Worm (Caenorhabditis elegans) whole organism, L4 larva: ENCODE results near the gene fkh-4.

Experiments used
- D1046.2 ChIP-seq: fragments of 200-800 bp; sonication (Bioruptor generic); IDR thresholded peaks from 2 replicates; pipeline ENCODE4 v1.3.6; 2022; ENCODE audit warnings: missing genetic modification characterization, missing compliant biosample characterization
- T20F7.1 ChIP-seq: fragments of 200-800 bp; sonication (Bioruptor generic); optimal IDR thresholded peaks from 2 replicates; lab custom pipeline; 2018; ENCODE audit warnings: mild to moderate bottlenecking, missing genetic modification characterization, missing compliant biosample characterization
- T26A8.4 ChIP-seq: fragments of 200-800 bp; sonication (Bioruptor generic); IDR thresholded peaks from 2 replicates; pipeline ENCODE4 v1.3.6; 2022; ENCODE audit warnings: missing genetic modification characterization, missing compliant biosample characterization
- Y105C5A.15 ChIP-seq: fragments of 200-800 bp; sonication (Bioruptor generic); IDR thresholded peaks from 2 replicates; pipeline ENCODE4 v1.3.6; 2022; ENCODE audit warnings: missing genetic modification characterization, missing compliant biosample characterization
- Y48G9A.11 ChIP-seq: fragments of 200-800 bp; sonication (Bioruptor generic); IDR thresholded peaks from 2 replicates; pipeline ENCODE4 v1.3.6; 2022; ENCODE audit warnings: missing genetic modification reagents, missing genetic modification characterization, missing compliant biosample characterization
- ZK546.5 ChIP-seq, 2 experiments: sonication (generic microtip); optimal IDR thresholded peaks; 2 replicates each; lab custom pipeline; 2017; ENCODE audit warnings: missing biosample characterization in 2 of 2, missing genetic modification characterization in 2 of 2
- aha-1 ChIP-seq: fragments of 150-350 bp; peaks from one replicate; lab custom pipeline; 2014; ENCODE audit warnings: missing biosample characterization, missing genetic modification characterization
- ama-1 ChIP-seq: fragments of 150-350 bp; optimal IDR thresholded peaks from 2 replicates; lab custom pipeline; 2014; ENCODE audit warnings: inconsistent platforms, mixed read lengths
- attf-4 ChIP-seq: sonication (generic microtip); optimal IDR thresholded peaks from 3 replicates; lab custom pipeline; 2017; ENCODE audit warnings: missing biosample characterization, missing genetic modification characterization
- ceh-20 ChIP-seq: fragments of 200-800 bp; sonication (Bioruptor generic); IDR thresholded peaks from 2 replicates; pipeline ENCODE4 v1.3.6; 2022; ENCODE audit warnings: missing genetic modification reagents, missing genetic modification characterization, missing compliant biosample characterization
- ceh-44 ChIP-seq: fragments of 200-800 bp; sonication (Bioruptor generic); IDR thresholded peaks from 2 replicates; pipeline ENCODE4 v1.3.6; 2022; ENCODE audit warnings: missing genetic modification reagents, missing genetic modification characterization, missing compliant biosample characterization
- ceh-62 ChIP-seq: sonication (generic microtip); optimal IDR thresholded peaks from 2 replicates; lab custom pipeline; 2017; ENCODE audit warnings: missing biosample characterization, missing genetic modification characterization
- cey-2 ChIP-seq: sonication (generic microtip); optimal IDR thresholded peaks from 3 replicates; lab custom pipeline; 2017; ENCODE audit warnings: missing genetic modification characterization, mild to moderate bottlenecking, missing compliant biosample characterization, antibody characterized with exemption, borderline replicate concordance; ENCODE audit not compliant: insufficient read depth
- ctbp-1 ChIP-seq: fragments of 200-800 bp; sonication (Bioruptor generic); IDR thresholded peaks from 2 replicates; pipeline ENCODE4 v1.3.6; 2022; ENCODE audit warnings: missing genetic modification reagents, missing genetic modification characterization, missing compliant biosample characterization
- daf-16 ChIP-seq, 3 experiments: sonication (generic microtip); optimal IDR thresholded peaks; 2 replicates each; lab custom pipeline; 2016 to 2017; ENCODE audit warnings: missing genetic modification characterization in 3 of 3, missing genetic modification reagents in 3 of 3, mild to moderate bottlenecking in 2 of 3, missing compliant biosample characterization in 2 of 3, missing biosample characterization in 1 of 3, moderate library complexity in 1 of 3
- daf-19 ChIP-seq: fragments of 200-800 bp; sonication (Bioruptor generic); conservative IDR thresholded peaks from 2 replicates; pipeline ENCODE4 v1.3.6; 2022; ENCODE audit warnings: missing genetic modification characterization, missing compliant biosample characterization
- daf-8 ChIP-seq: fragments of 200-800 bp; sonication (Bioruptor generic); IDR thresholded peaks from 2 replicates; pipeline ENCODE4 v1.3.6; 2022; ENCODE audit warnings: missing genetic modification characterization, missing compliant biosample characterization
- dmd-6 ChIP-seq: fragments of 200-800 bp; sonication (Bioruptor generic); IDR thresholded peaks from 2 replicates; pipeline ENCODE4 v1.3.6; 2022; ENCODE audit warnings: missing genetic modification reagents, missing genetic modification characterization, missing compliant biosample characterization
- duxl-1 ChIP-seq: sonication (generic microtip); optimal IDR thresholded peaks from 2 replicates; lab custom pipeline; 2016; ENCODE audit warnings: mild to moderate bottlenecking, missing genetic modification characterization, moderate library complexity, missing compliant biosample characterization; ENCODE audit not compliant: poor library complexity
- dve-1 ChIP-seq: sonication (generic microtip); optimal IDR thresholded peaks from 2 replicates; lab custom pipeline; 2017; ENCODE audit warnings: antibody characterized with exemption, mild to moderate bottlenecking, missing genetic modification characterization, missing compliant biosample characterization; ENCODE audit not compliant: insufficient read depth
- gei-8 ChIP-seq: fragments of 200-800 bp; sonication (Bioruptor generic); optimal IDR thresholded peaks from 2 replicates; lab custom pipeline; 2018; ENCODE audit warnings: mild to moderate bottlenecking, missing genetic modification characterization, missing compliant biosample characterization
- hlh-30 ChIP-seq: sonication (generic microtip); optimal IDR thresholded peaks from 2 replicates; lab custom pipeline; 2017; ENCODE audit warnings: antibody characterized with exemption, mild to moderate bottlenecking, missing genetic modification characterization, missing compliant biosample characterization; ENCODE audit not compliant: insufficient read depth
- hmg-1.1 ChIP-seq: fragments of 200-800 bp; sonication (Bioruptor generic); IDR thresholded peaks from 2 replicates; pipeline ENCODE4 v1.3.6; 2022; ENCODE audit warnings: missing genetic modification reagents, missing genetic modification characterization, missing compliant biosample characterization
- jun-1 ChIP-seq: fragments of 150-350 bp; optimal IDR thresholded peaks from 2 replicates; lab custom pipeline; 2014; ENCODE audit warnings: missing biosample characterization, missing genetic modification reagents, missing genetic modification characterization
- lin-38 ChIP-seq: fragments of 200-800 bp; sonication (Bioruptor generic); IDR thresholded peaks from 2 replicates; pipeline ENCODE4 v1.3.6; 2022; ENCODE audit warnings: missing genetic modification reagents, missing genetic modification characterization, missing compliant biosample characterization
- lin-39 ChIP-seq: fragments of 150-350 bp; optimal IDR thresholded peaks from 2 replicates; lab custom pipeline; 2014; ENCODE audit warnings: missing biosample characterization, missing genetic modification reagents, missing genetic modification characterization
- madf-5 ChIP-seq, 2 experiments: fragments of 200-800 bp; sonication (Bioruptor generic); IDR thresholded peaks; 2 replicates each; pipeline ENCODE4 v1.3.6; 2022; ENCODE audit warnings: missing compliant biosample characterization in 2 of 2, missing genetic modification characterization in 2 of 2
- mdl-1 ChIP-seq, 2 experiments: fragments of 150-350 bp in 1 of 2; sonication (generic microtip) in 1 of 2; optimal IDR thresholded peaks; 2 replicates each; lab custom pipeline; 2014 to 2017; ENCODE audit warnings: missing biosample characterization in 2 of 2, missing genetic modification characterization in 2 of 2
- mdt-29 ChIP-seq: fragments of 200-800 bp; sonication (Bioruptor generic); IDR thresholded peaks from 2 replicates; pipeline ENCODE4 v1.3.6; 2022; ENCODE audit warnings: missing genetic modification reagents, missing genetic modification characterization, missing compliant biosample characterization
- mes-2 ChIP-seq: sonication (generic microtip); optimal IDR thresholded peaks from 2 replicates; lab custom pipeline; 2016; ENCODE audit warnings: missing genotype, mild to moderate bottlenecking, missing genetic modification characterization, missing compliant biosample characterization; ENCODE audit not compliant: poor library complexity, severe bottlenecking
- nhr-11 ChIP-seq: fragments of 150-350 bp; optimal IDR thresholded peaks from 2 replicates; lab custom pipeline; 2014; ENCODE audit warnings: missing biosample characterization, missing genetic modification characterization
- nhr-237 ChIP-seq: sonication (generic microtip); optimal IDR thresholded peaks from 2 replicates; lab custom pipeline; 2017; ENCODE audit warnings: missing biosample characterization, missing genetic modification characterization
- nhr-25 ChIP-seq: sonication (generic microtip); optimal IDR thresholded peaks from 2 replicates; lab custom pipeline; 2017; ENCODE audit warnings: missing genetic modification characterization, mild to moderate bottlenecking, missing compliant biosample characterization, antibody characterized with exemption, moderate library complexity, borderline replicate concordance; ENCODE audit not compliant: insufficient read depth
- nhr-28 ChIP-seq: fragments of 150-350 bp; optimal IDR thresholded peaks from 2 replicates; lab custom pipeline; 2014; ENCODE audit warnings: missing biosample characterization, missing genetic modification characterization
- nhr-48 ChIP-seq: sonication (generic microtip); optimal IDR thresholded peaks from 2 replicates; lab custom pipeline; 2016; ENCODE audit warnings: mild to moderate bottlenecking, missing genetic modification characterization, missing compliant biosample characterization
- nhr-6 ChIP-seq: fragments of 150-350 bp; optimal IDR thresholded peaks from 2 replicates; lab custom pipeline; 2014; ENCODE audit warnings: missing biosample characterization, missing genetic modification characterization
- pqm-1 ChIP-seq: sonication (generic microtip); optimal IDR thresholded peaks from 2 replicates; lab custom pipeline; 2017; ENCODE audit warnings: missing biosample characterization, missing genetic modification characterization
- set-16 ChIP-seq: fragments of 200-800 bp; sonication (Bioruptor generic); IDR thresholded peaks from 2 replicates; pipeline ENCODE4 v1.3.6; 2022; ENCODE audit warnings: missing genetic modification reagents, missing genetic modification characterization, missing compliant biosample characterization
- spr-1 ChIP-seq: sonication (generic microtip); optimal IDR thresholded peaks from 2 replicates; lab custom pipeline; 2016; ENCODE audit warnings: mild to moderate bottlenecking, missing genetic modification characterization, missing compliant biosample characterization
- spr-3 ChIP-seq: fragments of 200-800 bp; sonication (Bioruptor generic); optimal IDR thresholded peaks from 2 replicates; lab custom pipeline; 2018; ENCODE audit warnings: mild to moderate bottlenecking, missing genetic modification characterization, missing compliant biosample characterization
- tra-1 ChIP-seq: fragments of 200-800 bp; sonication (Bioruptor generic); IDR thresholded peaks from 2 replicates; pipeline ENCODE4 v1.3.6; 2022; ENCODE audit warnings: missing genetic modification reagents, missing genetic modification characterization, missing compliant biosample characterization
- unc-130 ChIP-seq: sonication (generic microtip); optimal IDR thresholded peaks from 2 replicates; lab custom pipeline; 2016; ENCODE audit warnings: missing genetic modification reagents, missing genetic modification characterization, missing compliant biosample characterization
- zag-1 ChIP-seq: fragments of 150-350 bp; optimal IDR thresholded peaks from 2 replicates; lab custom pipeline; 2014; ENCODE audit warnings: missing biosample characterization, missing genetic modification characterization
- zfp-2 ChIP-seq: sonication (generic microtip); optimal IDR thresholded peaks from 2 replicates; lab custom pipeline; 2016; ENCODE audit warnings: mild to moderate bottlenecking, missing genetic modification characterization, missing compliant biosample characterization
- zfp-3 ChIP-seq: fragments of 200-800 bp; sonication (Bioruptor generic); conservative IDR thresholded peaks from 2 replicates; pipeline ENCODE4 v1.3.6; 2022; ENCODE audit warnings: missing genetic modification reagents, missing genetic modification characterization, missing compliant biosample characterization
- ztf-11 ChIP-seq: fragments of 150-350 bp; optimal IDR thresholded peaks from 2 replicates; lab custom pipeline; 2014; ENCODE audit warnings: missing biosample characterization, missing genetic modification characterization

Gene fkh-4

DNA sequence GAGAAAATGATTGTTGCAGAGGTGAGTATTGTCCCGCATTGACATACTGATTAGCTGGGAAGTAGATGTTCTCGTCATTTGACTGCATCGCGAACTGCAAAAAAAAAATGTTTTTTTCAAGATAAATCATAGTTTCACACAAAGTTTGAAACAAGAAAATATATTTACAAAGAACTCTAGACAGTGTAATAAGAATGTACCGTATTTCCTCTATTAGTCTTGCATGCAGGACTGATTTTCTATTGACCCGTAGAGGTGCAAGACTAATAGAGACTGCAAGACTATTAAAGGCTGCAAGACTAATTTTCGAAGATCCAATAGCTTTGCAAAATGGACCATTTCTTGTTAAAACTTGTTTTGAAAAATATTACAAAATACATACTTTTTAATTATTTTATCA, 5.3 kb downstream of the fkh-4 start, which contains the start of gene fkh-3:
Gene fkh-3 (minus strand): TSS at position 101 of the 400 bp plus-strand sequence.
- TF ChIP-seq aha-1 (peak; percentile 27), zag-1 (tag; lab: Kevin White, UChicago) (no peak)

DNA sequence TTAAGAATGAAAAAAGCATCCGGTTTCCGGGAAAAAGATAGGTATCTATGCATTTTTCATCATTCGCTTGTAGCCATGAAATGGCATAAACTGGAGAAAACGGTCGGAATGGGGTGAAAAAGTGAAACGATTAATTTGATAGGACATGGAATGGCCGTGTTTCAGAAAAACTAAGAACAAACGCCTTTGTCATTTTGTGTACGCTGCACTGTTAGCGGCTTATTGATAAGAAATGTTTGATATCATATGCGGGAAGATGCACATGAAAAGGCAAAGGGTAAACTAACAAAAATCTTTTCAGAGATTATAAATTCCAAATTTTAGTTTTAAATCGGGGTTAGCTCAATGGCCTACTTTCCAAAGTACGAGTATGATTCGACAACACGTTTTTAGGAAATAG, 7.6 kb downstream of the fkh-4 start:
- TF ChIP-seq tra-1 (GFP tag; lab: Robert Waterston, UW) (no peak), D1046.2 (GFP tag; lab: Robert Waterston, UW) (no peak), ztf-11 (tag; lab: Kevin White, UChicago) (no peak), gei-8 (GFP tag; lab: Kevin White, UChicago) (no peak), cey-2 (no peak), Y48G9A.11 (no peak), madf-5 (GFP tag; IDR thresholded peaks at IDR 0.05; lab: Robert Waterston, UW) (no peak), aha-1 (peak; percentile 57), Y105C5A.15 (no peak), daf-16 (GFP tag; optimal IDR thresholded peaks at IDR 0.05; lab: Kevin White, UChicago) (no peak), daf-16 (tag; optimal IDR thresholded peaks at IDR 0.05; lab: Kevin White, UChicago) (peak; percentile 71), pqm-1 (tag; lab: Kevin White, UChicago) (peak; percentile 67), hmg-1.1 (GFP tag; lab: Robert Waterston, UW) (no peak), zfp-3 (no peak), nhr-28 (tag; lab: Kevin White, UChicago) (peak; percentile 63), dmd-6 (GFP tag; lab: Robert Waterston, UW) (peak; percentile 72), nhr-25 (no peak), ceh-20 (GFP tag; lab: Robert Waterston, UW) (no peak)
- TF ChIP-seq, all 104 proteins: peak for 5

DNA sequence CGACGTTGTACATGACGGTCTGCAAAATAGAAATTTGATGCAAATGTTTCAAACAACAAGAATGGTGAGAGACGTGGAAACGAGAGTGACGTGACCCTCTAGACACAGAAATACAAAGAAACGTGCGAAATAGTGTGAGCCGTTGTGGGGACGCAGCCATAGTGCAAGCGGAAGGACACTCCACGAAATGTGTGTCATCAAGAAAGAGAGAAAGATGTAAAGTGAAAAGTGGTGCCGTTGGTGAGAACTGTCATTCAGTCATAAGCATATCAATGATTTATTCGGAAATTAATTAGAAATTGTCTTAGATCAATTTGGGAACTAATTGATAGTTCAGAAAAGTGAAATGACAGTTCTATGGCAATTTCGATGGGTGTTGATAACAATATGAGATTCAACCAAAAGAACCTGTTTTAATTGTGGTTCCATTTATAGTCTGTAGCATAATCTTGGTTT, 8.7 kb downstream of the fkh-4 start, which contains the start of gene C29F7.3:
Gene C29F7.3 (minus strand): TSS at position 51 of the 456 bp plus-strand sequence.
- TF ChIP-seq ctbp-1 (GFP tag; lab: Robert Waterston, UW): 0 out of 2 replicates have a peak, but pooled peaks have one; percentile 37
- no peak for TF ChIP-seq duxl-1
- peak; percentile 67 for TF ChIP-seq T20F7.1 (GFP tag; lab: Kevin White, UChicago)
- TF ChIP-seq set-16 (GFP tag; lab: Robert Waterston, UW): no peak
- TF ChIP-seq attf-4 (tag; lab: Kevin White, UChicago): no peak
- no peak for TF ChIP-seq nhr-6
- TF ChIP-seq hlh-30 (tag; lab: Kevin White, UChicago): peak; percentile 50
- no peak for TF ChIP-seq daf-19 (GFP tag; lab: Robert Waterston, UW)
- TF ChIP-seq ceh-20 (GFP tag; lab: Robert Waterston, UW): peak; percentile 95
- no peak for TF ChIP-seq ztf-11 (tag; lab: Kevin White, UChicago)
- TF ChIP-seq dve-1 (tag; lab: Kevin White, UChicago): peak; percentile 50
- TF ChIP-seq mdt-29 (GFP tag; lab: Robert Waterston, UW): no peak
- no peak for TF ChIP-seq mes-2
- TF ChIP-seq tra-1 (GFP tag; lab: Robert Waterston, UW): peak; percentile 98
- no peak for TF ChIP-seq ceh-44 (GFP tag; lab: Robert Waterston, UW)
- no peak for TF ChIP-seq lin-39
- no peak for TF ChIP-seq lin-38 (GFP tag; lab: Robert Waterston, UW)
- TF ChIP-seq nhr-237 (tag; lab: Kevin White, UChicago): no peak
- TF ChIP-seq mdl-1 (tag; optimal IDR thresholded peaks at IDR 0.05; lab: Kevin White, UChicago): no peak
- TF ChIP-seq nhr-11 (tag; lab: Kevin White, UChicago): no peak
- TF ChIP-seq D1046.2 (GFP tag; lab: Robert Waterston, UW): no peak
- no peak for TF ChIP-seq daf-8 (GFP tag; lab: Robert Waterston, UW)
- TF ChIP-seq T26A8.4 (GFP tag; lab: Robert Waterston, UW): no peak
- no peak for TF ChIP-seq jun-1 (tag; lab: Kevin White, UChicago)
- TF ChIP-seq nhr-48 (tag; lab: Kevin White, UChicago): peak; percentile 61
- no peak for TF ChIP-seq madf-5 (GFP tag; IDR thresholded peaks at IDR 0.05; lab: Robert Waterston, UW)
- TF ChIP-seq ama-1 (lab: Kevin White, UChicago): no peak
- no peak for TF ChIP-seq Y48G9A.11
- TF ChIP-seq spr-1 (tag; lab: Kevin White, UChicago): no peak
- TF ChIP-seq ZK546.5 (tag; optimal IDR thresholded peaks at IDR 0.05; lab: Kevin White, UChicago): no peak
- TF ChIP-seq unc-130: no peak
- TF ChIP-seq spr-3 (GFP tag; lab: Kevin White, UChicago): no peak
- no peak for TF ChIP-seq zag-1 (tag; lab: Kevin White, UChicago)
- TF ChIP-seq zfp-2 (tag; lab: Kevin White, UChicago): no peak
- TF ChIP-seq ceh-62 (tag; lab: Kevin White, UChicago): no peak
